Worm (Caenorhabditis elegans) whole organism, early embryonic: ENCODE data around the gene pqn-75.

Experiments used
- ama-1 ChIP-seq: fragments of 150-350 bp; optimal IDR thresholded peaks from 2 replicates; lab custom pipeline; 2014
- ceh-36 ChIP-seq: sonication (generic microtip); optimal IDR thresholded peaks from 2 replicates; lab custom pipeline; 2016; ENCODE audit warnings: missing genetic modification characterization, inconsistent platforms, missing compliant biosample characterization
- flt-1 ChIP-seq: fragments of 200-800 bp; sonication (Bioruptor generic); IDR thresholded peaks from 2 replicates; pipeline ENCODE4 v1.3.6; 2022; ENCODE audit warnings: missing genetic modification characterization, missing compliant biosample characterization
- hnd-1 ChIP-seq: sonication (generic microtip); optimal IDR thresholded peaks from 2 replicates; lab custom pipeline; 2016; ENCODE audit warnings: missing genetic modification characterization, missing compliant biosample characterization
- scrt-1 ChIP-seq: fragments of 200-800 bp; sonication (Bioruptor generic); IDR thresholded peaks from 2 replicates; pipeline ENCODE4 v1.3.6; 2022; ENCODE audit warnings: missing genetic modification characterization, missing compliant biosample characterization
- tbx-37 ChIP-seq: fragments of 200-800 bp; sonication (Bioruptor generic); conservative IDR thresholded peaks from 2 replicates; pipeline ENCODE4 v1.3.6; 2022; ENCODE audit warnings: missing genetic modification reagents, missing genetic modification characterization, missing compliant biosample characterization

DNA sequence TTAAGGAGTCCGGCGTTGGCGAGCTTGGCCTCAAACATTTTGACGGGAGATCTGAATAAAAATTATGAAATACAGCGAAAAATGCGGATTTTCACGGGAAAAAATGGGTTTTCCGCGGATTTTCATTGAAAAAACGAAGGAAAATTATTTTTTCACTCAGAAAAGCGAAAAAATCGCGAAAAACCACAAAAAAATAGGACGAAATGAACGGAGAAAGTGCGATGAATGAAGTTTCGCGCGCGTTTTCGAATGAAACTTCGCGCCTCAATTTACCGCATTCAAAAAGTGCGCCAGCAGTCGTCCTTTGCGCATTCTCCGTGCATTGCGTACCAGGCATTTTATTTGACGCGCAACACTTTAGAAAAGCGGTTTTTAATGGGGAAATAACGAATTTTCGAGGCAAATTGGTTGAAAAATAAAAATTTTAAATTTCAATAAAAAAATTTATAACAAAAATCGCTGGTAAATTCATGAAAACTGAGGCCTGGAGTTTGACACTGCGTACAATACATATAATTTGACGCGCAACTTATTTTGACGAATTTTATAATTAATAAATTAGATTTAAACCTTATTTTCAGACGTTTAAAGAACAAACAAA is 22.6 kb upstream of the pqn-75 start, which contains the start of gene pcn-1:
- no peak for TF ChIP-seq hnd-1 (tag; lab: Kevin White, UChicago)
- TF ChIP-seq flt-1, result no peak
- TF ChIP-seq ama-1, result no peak
- TF ChIP-seq ceh-36 (tag; lab: Kevin White, UChicago), result no peak
- TF ChIP-seq tbx-37 (GFP tag; lab: Robert Waterston, UW), result no peak
- no peak for TF ChIP-seq scrt-1 (GFP tag; lab: Robert Waterston, UW)
